Fruit fly (Drosophila melanogaster) whole organism, wandering third instar larva: Measurements from ENCODE around the gene CG42590.
A peak's percentile ranks its signal among the peaks of the same experiment; 100 is the strongest.
"Not testable (repeated sequence)": the region's sequence is repeated elsewhere in the genome, so short reads cannot be mapped to it uniquely, and the experiment has no call there.

Source experiments
- Abd-B ChIP-seq: fragments of >200 bp; optimal IDR thresholded peaks from 2 replicates; lab custom pipeline; 2017; ENCODE audit warnings: missing biosample characterization, missing genetic modification characterization
- CG32264 ChIP-seq: fragments of 200-800 bp; sonication (Bioruptor generic); optimal IDR thresholded peaks from 2 replicates; lab custom pipeline; 2016; ENCODE audit warnings: missing biosample characterization, missing genetic modification characterization
- CG9705 ChIP-seq: fragments of 200-800 bp; sonication (Bioruptor generic); optimal IDR thresholded peaks from 2 replicates; lab custom pipeline; 2018; ENCODE audit warnings: missing biosample characterization, mild to moderate bottlenecking, missing genetic modification characterization
- CrebA ChIP-seq: fragments of 200-800 bp; sonication (Bioruptor generic); optimal IDR thresholded peaks from 2 replicates; lab custom pipeline; 2016; ENCODE audit warnings: missing biosample characterization, mild to moderate bottlenecking, missing genetic modification characterization, borderline replicate concordance
- Dfd ChIP-seq: fragments of >200 bp; optimal IDR thresholded peaks from 2 replicates; lab custom pipeline; 2017; ENCODE audit warnings: missing biosample characterization, missing genetic modification characterization
- Dif ChIP-seq: fragments of 200-275, 200-300 bp; sonication (Bioruptor generic); optimal IDR thresholded peaks from 2 replicates; lab custom pipeline; 2018; ENCODE audit warnings: missing biosample characterization, missing genetic modification characterization; ENCODE audit not compliant: partially characterized antibody
- GATAd ChIP-seq: sonication (Bioruptor generic); optimal IDR thresholded peaks from 2 replicates; lab custom pipeline; 2016; ENCODE audit warnings: missing biosample characterization, missing genetic modification characterization
- HLH106 ChIP-seq: fragments of 200-800 bp; optimal IDR thresholded peaks from 3 replicates; lab custom pipeline; 2019; ENCODE audit warnings: missing biosample characterization, mild to moderate bottlenecking, missing genetic modification characterization, moderate library complexity
- Hnf4 ChIP-seq: fragments of 200-800 bp; sonication (Bioruptor generic); optimal IDR thresholded peaks from 2 replicates; lab custom pipeline; 2016; ENCODE audit warnings: missing biosample characterization, mild to moderate bottlenecking, missing genetic modification characterization
- Hr78 ChIP-seq: fragments of >200 bp; optimal IDR thresholded peaks from 2 replicates; lab custom pipeline; 2017; ENCODE audit warnings: missing biosample characterization, missing genetic modification characterization
- Hr83 ChIP-seq: fragments of 200-300 bp; sonication (Bioruptor generic); optimal IDR thresholded peaks from 2 replicates; lab custom pipeline; 2016; ENCODE audit warnings: missing biosample characterization, mild to moderate bottlenecking, missing genetic modification characterization, moderate library complexity; ENCODE audit not compliant: poor library complexity, severe bottlenecking
- Jra ChIP-seq: sonication (Bioruptor generic); optimal IDR thresholded peaks from 2 replicates; lab custom pipeline; 2016; ENCODE audit warnings: missing biosample characterization, missing genetic modification characterization
- Mio ChIP-seq: sonication (Bioruptor generic); optimal IDR thresholded peaks from 2 replicates; lab custom pipeline; 2016; ENCODE audit warnings: missing biosample characterization, missing genetic modification characterization
- Myc ChIP-seq: fragments of >200 bp; optimal IDR thresholded peaks from 2 replicates; lab custom pipeline; 2017
- N ChIP-seq: fragments of >200 bp; optimal IDR thresholded peaks from 2 replicates; lab custom pipeline; 2018; ENCODE audit warnings: missing biosample characterization, missing external identifiers, missing genetic modification characterization
- OdsH ChIP-seq: fragments of 200-800 bp; sonication (Bioruptor generic); optimal IDR thresholded peaks from 2 replicates; lab custom pipeline; 2016; ENCODE audit warnings: missing biosample characterization, mild to moderate bottlenecking, missing genetic modification characterization
- Rel ChIP-seq, 2 experiments: fragments of 200-800 bp; sonication (Bioruptor generic) in 1 of 2; optimal IDR thresholded peaks; 2 replicates in 1 of 2; 3 replicates in 1 of 2; lab custom pipeline; 2016 to 2019; ENCODE audit warnings: mild to moderate bottlenecking in 2 of 2, missing biosample characterization in 2 of 2, missing genetic modification characterization in 2 of 2, moderate library complexity in 1 of 2
- Sp1 ChIP-seq: fragments of 200-800 bp; sonication (Bioruptor generic); optimal IDR thresholded peaks from 3 replicates; lab custom pipeline; 2019; ENCODE audit warnings: missing biosample characterization, mild to moderate bottlenecking, missing genetic modification characterization, moderate library complexity
- Vsx2 ChIP-seq: fragments of 200-300, 225-300 bp; sonication (Bioruptor generic); optimal IDR thresholded peaks from 2 replicates; lab custom pipeline; 2018; ENCODE audit warnings: missing biosample characterization, missing genetic modification characterization; ENCODE audit not compliant: partially characterized antibody
- br ChIP-seq: fragments of 200-800 bp; sonication (Bioruptor generic); optimal IDR thresholded peaks from 2 replicates; lab custom pipeline; 2016; ENCODE audit warnings: missing biosample characterization, missing genetic modification characterization
- brk ChIP-seq: fragments of 200-800 bp; sonication (Bioruptor generic); optimal IDR thresholded peaks from 2 replicates; lab custom pipeline; 2016; ENCODE audit warnings: missing biosample characterization, mild to moderate bottlenecking, missing genetic modification characterization
- dl ChIP-seq, 2 experiments: fragments of 175-275, 200-275 bp in 1 of 2; fragments of 200-275 bp in 1 of 2; sonication (Bioruptor generic); optimal IDR thresholded peaks; lab custom pipeline; 2018; ENCODE audit warnings: mild to moderate bottlenecking in 2 of 2, missing biosample characterization in 2 of 2, missing genetic modification characterization in 2 of 2, moderate library complexity in 2 of 2; ENCODE audit not compliant: partially characterized antibody in 2 of 2, insufficient read depth in 1 of 2
- dmrt93B ChIP-seq: fragments of 200-800 bp; sonication (Bioruptor generic); optimal IDR thresholded peaks from 2 replicates; lab custom pipeline; 2018; ENCODE audit warnings: missing biosample characterization, mild to moderate bottlenecking, missing genetic modification characterization
- dsf ChIP-seq: sonication (Bioruptor generic); optimal IDR thresholded peaks from 2 replicates; lab custom pipeline; 2016; ENCODE audit warnings: missing biosample characterization, missing genetic modification characterization, borderline replicate concordance
- ey ChIP-seq: fragments of 200-800 bp; sonication (Bioruptor generic); optimal IDR thresholded peaks from 2 replicates; lab custom pipeline; 2016; ENCODE audit warnings: missing biosample characterization, missing genetic modification characterization
- foxo ChIP-seq, 2 experiments: fragments of 200-800 bp; sonication (Bioruptor generic); optimal IDR thresholded peaks; 2 replicates in 1 of 2; 3 replicates in 1 of 2; lab custom pipeline; 2016 to 2017; ENCODE audit warnings: missing biosample characterization in 2 of 2, missing genetic modification characterization in 2 of 2
- fru ChIP-seq: fragments of 200-800 bp; sonication (Bioruptor generic); optimal IDR thresholded peaks from 3 replicates; lab custom pipeline; 2016; ENCODE audit warnings: missing biosample characterization, mild to moderate bottlenecking, missing genetic modification characterization
- jim ChIP-seq: fragments of 175-275, 200-325 bp; sonication (Bioruptor generic); optimal IDR thresholded peaks from 2 replicates; lab custom pipeline; 2016; ENCODE audit warnings: missing biosample characterization, mild to moderate bottlenecking, missing genetic modification characterization
- pan ChIP-seq: fragments of >200 bp; optimal IDR thresholded peaks from 2 replicates; lab custom pipeline; 2017
- rgr ChIP-seq: fragments of 200-800 bp; sonication (Bioruptor generic); optimal IDR thresholded peaks from 3 replicates; lab custom pipeline; 2016; ENCODE audit warnings: missing biosample characterization, mild to moderate bottlenecking, missing genetic modification characterization
- sage ChIP-seq: fragments of 200-800 bp; sonication (Bioruptor generic); optimal IDR thresholded peaks from 2 replicates; lab custom pipeline; 2016; ENCODE audit warnings: missing biosample characterization, mild to moderate bottlenecking, missing genetic modification characterization
- sv ChIP-seq: fragments of 200-800 bp; sonication (Bioruptor generic); optimal IDR thresholded peaks from 3 replicates; lab custom pipeline; 2016; ENCODE audit warnings: missing biosample characterization, missing genetic modification characterization
- tai ChIP-seq: sonication (Bioruptor generic); optimal IDR thresholded peaks from 2 replicates; lab custom pipeline; 2016; ENCODE audit warnings: missing biosample characterization, missing genetic modification characterization
- usp ChIP-seq: fragments of >200 bp; optimal IDR thresholded peaks from 2 replicates; lab custom pipeline; 2017; ENCODE audit warnings: missing biosample characterization, missing genetic modification characterization
- woc ChIP-seq: sonication (Bioruptor generic); optimal IDR thresholded peaks from 2 replicates; lab custom pipeline; 2016; ENCODE audit warnings: missing biosample characterization, mild to moderate bottlenecking, missing genetic modification characterization

CG42590 gene

dm6 chr3L:8060188-8060856 lies 8.7 kb downstream of the CG42590 start:
- TF ChIP-seq Rel (GFP tag; optimal IDR thresholded peaks at IDR 0.05; lab: Kevin White, UChicago): not testable (repeated sequence)
- TF ChIP-seq Rel (tag; optimal IDR thresholded peaks at IDR 0.05; lab: Kevin White, UChicago): peak; percentile 11
- peak; percentile 11 for TF ChIP-seq woc (GFP tag; lab: Kevin White, UChicago)
- TF ChIP-seq CrebA (GFP tag; lab: Kevin White, UChicago): peak; percentile 82

dm6 chr3L:8059627-8060166 lies 9.4 kb downstream of the CG42590 start:
- TF ChIP-seq Rel (GFP tag; optimal IDR thresholded peaks at IDR 0.05; lab: Kevin White, UChicago) (no peak), Rel (tag; optimal IDR thresholded peaks at IDR 0.05; lab: Kevin White, UChicago) (no peak), Hr83 (GFP tag; lab: Kevin White, UChicago) (no peak), Dfd (GFP tag; lab: Kevin White, UChicago) (no peak), rgr (GFP tag; lab: Kevin White, UChicago) (no peak), usp (GFP tag; lab: Kevin White, UChicago) (no peak), foxo (GFP tag; optimal IDR thresholded peaks at IDR 0.05; lab: Kevin White, UChicago) (no peak), dmrt93B (GFP tag; lab: Kevin White, UChicago) (no peak), HLH106 (no peak), brk (GFP tag; lab: Kevin White, UChicago) (no peak), jim (GFP tag; lab: Kevin White, UChicago) (no peak), sage (GFP tag; lab: Kevin White, UChicago) (no peak), Abd-B (GFP tag; lab: Kevin White, UChicago) (no peak), dsf (GFP tag; lab: Kevin White, UChicago) (no peak), dl (GFP tag; optimal IDR thresholded peaks at IDR 0.05; lab: Kevin White, UChicago; ENCODE audit: insufficient read depth in 1 of 2, partially characterized antibody in 2 of 2) (no peak), fru (no peak), pan (no peak)

- TF ChIP-seq Rel (GFP tag; optimal IDR thresholded peaks at IDR 0.05; lab: Kevin White, UChicago): no peak
- TF ChIP-seq Rel (tag; optimal IDR thresholded peaks at IDR 0.05; lab: Kevin White, UChicago): no peak
- no peak for TF ChIP-seq usp (GFP tag; lab: Kevin White, UChicago)
- TF ChIP-seq tai (GFP tag; lab: Kevin White, UChicago): no peak
- no peak for TF ChIP-seq Mio (GFP tag; lab: Kevin White, UChicago)
- no peak for TF ChIP-seq woc (GFP tag; lab: Kevin White, UChicago)
- no peak for TF ChIP-seq pan
- no peak for TF ChIP-seq ey (GFP tag; lab: Kevin White, UChicago)
- no peak for TF ChIP-seq Vsx2 (GFP tag; lab: Kevin White, UChicago)
- TF ChIP-seq OdsH (GFP tag; lab: Kevin White, UChicago): peak; percentile 12
- peak; percentile 48 for TF ChIP-seq sage (GFP tag; lab: Kevin White, UChicago)
- no peak for TF ChIP-seq dl (GFP tag; optimal IDR thresholded peaks at IDR 0.05; lab: Kevin White, UChicago; ENCODE audit: insufficient read depth in 1 of 2, partially characterized antibody in 2 of 2)
- TF ChIP-seq CG9705 (GFP tag; lab: Kevin White, UChicago): no peak
- no peak for TF ChIP-seq Sp1 (GFP tag; lab: Kevin White, UChicago)
- TF ChIP-seq Myc: no peak
- TF ChIP-seq brk (GFP tag; lab: Kevin White, UChicago): peak; percentile 53
- TF ChIP-seq Dfd (GFP tag; lab: Kevin White, UChicago): no peak
- TF ChIP-seq fru: peak; percentile 10
- TF ChIP-seq dsf (GFP tag; lab: Kevin White, UChicago): no peak
- TF ChIP-seq foxo (GFP tag; optimal IDR thresholded peaks at IDR 0.05; lab: Kevin White, UChicago): peak in 1 of 2 experiments; percentile 16
- TF ChIP-seq CG32264 (GFP tag; lab: Kevin White, UChicago): no peak
- peak; percentile 11 for TF ChIP-seq CrebA (GFP tag; lab: Kevin White, UChicago)
- TF ChIP-seq br (GFP tag; lab: Kevin White, UChicago): no peak
- no peak for TF ChIP-seq Hr78 (GFP tag; lab: Kevin White, UChicago)
- no peak for TF ChIP-seq jim (GFP tag; lab: Kevin White, UChicago)
- TF ChIP-seq N (GFP tag; lab: Kevin White, UChicago): no peak
- TF ChIP-seq Jra (GFP tag; lab: Kevin White, UChicago): no peak
- no peak for TF ChIP-seq Dif (GFP tag; lab: Kevin White, UChicago)
- TF ChIP-seq sv (GFP tag; lab: Kevin White, UChicago): no peak
- TF ChIP-seq HLH106: peak; percentile 35
- peak; percentile 9 for TF ChIP-seq Hnf4
- TF ChIP-seq GATAd: no peak
- no peak for TF ChIP-seq Hr83 (GFP tag; lab: Kevin White, UChicago)
- TF ChIP-seq, all 38 proteins: peak for 8
These were observed 10.7 kb downstream of the CG42590 start, which contains the start of gene bip1 for dm6 chr3L:8058190-8058997. Gene bip1 (minus strand): TSS chr3L:8058713.
